Fruit fly (Drosophila melanogaster) whole organism, larva: ENCODE measurements around the gene CG11249.

Experiments
- noc ChIP-seq: fragments of 200-800 bp; sonication (Bioruptor generic); optimal IDR thresholded peaks from 3 replicates; lab custom pipeline; 2019; ENCODE audit warnings: missing biosample characterization, mild to moderate bottlenecking, missing genetic modification characterization, moderate library complexity

CG11249 gene

DNA sequence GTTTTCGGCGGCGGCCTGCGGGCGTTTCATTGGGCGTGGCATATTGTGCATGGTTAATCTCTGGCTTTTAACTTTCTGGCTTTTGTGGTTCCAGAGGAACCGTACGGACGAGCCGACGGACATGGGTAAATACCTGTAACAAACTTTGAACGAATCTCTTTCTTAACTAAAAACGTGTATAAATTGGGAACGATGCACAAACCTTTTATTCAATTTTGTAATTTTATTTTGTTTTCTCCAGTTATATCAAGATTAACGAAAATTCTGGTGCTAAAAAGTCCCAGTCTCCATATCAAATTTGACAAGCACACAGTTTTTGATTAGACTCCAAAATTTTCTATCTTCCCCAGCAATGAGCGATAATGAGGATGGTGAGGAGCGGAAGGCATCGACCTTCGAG is at the start of gene CG11249:
Gene CG11249 (plus strand): TSS at position 301 of the 400 bp plus-strand sequence.
- no peak for TF ChIP-seq noc (tag; lab: Kevin White, UChicago)

DNA sequence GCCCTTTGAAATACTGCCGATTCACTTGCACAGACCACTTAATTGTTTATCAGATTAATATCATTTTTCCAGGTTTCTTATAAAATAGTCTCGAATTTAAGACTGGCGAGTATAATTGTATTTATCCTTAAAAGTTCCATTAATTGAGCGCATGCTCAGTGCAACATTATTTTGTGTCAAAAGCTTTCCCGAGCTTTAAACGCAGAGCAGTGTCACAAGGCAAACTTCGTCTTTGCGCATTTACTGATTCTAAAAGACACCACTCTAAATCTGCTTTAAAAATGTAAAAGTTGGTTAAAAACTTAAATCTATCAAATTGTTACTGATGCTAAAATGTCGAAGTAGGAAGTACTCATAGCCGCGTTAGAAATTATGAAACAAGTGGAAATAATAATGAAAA is 46.4 kb upstream of the CG11249 start, which contains the start of the genes CG7166 and Alg11:
Gene CG7166 (minus strand): TSS at position 101 of the 400 bp plus-strand sequence.
Gene Alg11 (plus strand): TSS at position 260 of the 400 bp plus-strand sequence.
- no peak for TF ChIP-seq noc (tag; lab: Kevin White, UChicago)

DNA sequence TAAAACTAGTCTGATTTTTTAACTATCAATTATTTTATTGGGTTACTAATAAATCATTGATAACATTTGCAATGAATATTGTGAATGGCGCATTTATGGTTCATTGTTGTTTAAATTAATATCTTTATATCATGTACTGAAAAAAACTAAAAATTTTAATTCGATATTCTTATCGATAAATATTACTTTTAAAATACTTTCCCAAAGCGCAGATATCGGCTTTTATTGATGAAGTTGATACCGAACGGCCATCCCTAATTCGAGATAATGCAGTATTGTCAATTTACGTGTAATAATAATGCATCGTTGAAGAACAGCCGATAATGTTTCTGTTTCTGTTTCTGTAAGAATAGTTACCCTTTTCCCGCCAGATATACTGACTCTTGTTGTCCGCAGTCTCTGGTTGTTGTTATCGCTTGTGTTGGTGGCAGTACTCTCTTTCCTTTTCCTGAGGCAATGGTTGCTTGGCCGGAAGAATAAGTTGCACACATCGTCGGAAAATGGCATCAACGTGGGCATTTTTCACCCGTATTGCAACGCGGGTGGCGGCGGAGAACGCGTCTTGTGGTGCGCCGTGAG is 45.8 kb upstream of the CG11249 start:
- TF ChIP-seq noc (tag; lab: Kevin White, UChicago): no peak

DNA sequence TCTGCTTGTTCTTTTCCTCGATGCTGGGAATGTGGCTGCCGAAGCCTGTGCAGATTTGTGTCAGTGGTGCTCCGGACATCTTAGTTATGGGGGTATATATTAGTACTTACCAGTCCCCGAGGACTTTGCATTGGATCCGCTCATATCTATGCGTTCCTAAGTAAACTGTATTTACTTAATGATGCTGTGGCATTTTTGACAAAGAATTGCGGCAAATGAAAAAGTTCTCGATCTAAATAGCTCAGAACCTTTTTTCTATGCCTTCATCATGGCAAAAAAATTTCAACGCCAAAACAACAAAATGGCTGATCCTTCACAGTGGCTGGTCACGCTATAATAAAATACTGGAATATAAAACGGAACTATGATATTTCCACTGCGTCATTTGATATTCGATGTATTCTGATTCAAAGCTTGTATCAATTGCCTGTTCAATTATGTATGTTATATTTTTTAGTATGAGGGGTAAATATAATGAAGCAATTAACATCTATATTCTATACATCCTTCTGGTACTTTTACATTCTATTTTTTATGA is 37.7 kb upstream of the CG11249 start, which contains the start of gene MED1:
Gene MED1 (minus strand): TSS at position 295 of the 538 bp plus-strand sequence.
- no peak for TF ChIP-seq noc (tag; lab: Kevin White, UChicago)

DNA sequence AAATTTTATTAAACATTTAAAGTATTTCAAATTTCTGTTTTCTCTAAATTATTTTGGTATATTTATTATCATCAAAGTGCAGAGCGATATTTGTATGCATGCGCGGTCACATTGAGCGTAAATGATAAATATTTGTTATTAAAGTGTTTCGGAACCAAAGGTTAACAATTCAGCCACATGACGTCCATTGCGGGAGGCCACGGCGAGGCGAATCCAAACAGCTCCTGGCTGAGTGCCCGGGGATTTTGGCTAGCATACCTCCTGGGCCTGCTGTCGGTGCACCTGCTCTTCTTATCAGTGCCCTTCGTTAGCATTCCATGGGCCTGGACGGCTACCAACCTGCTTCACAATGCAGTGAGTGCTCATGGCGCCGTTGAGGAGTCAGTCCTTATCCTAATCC is 36.7 kb upstream of the CG11249 start, which contains the start of gene ORMDL:
Gene ORMDL (plus strand): TSS at position 98 of the 400 bp plus-strand sequence.
- no peak for TF ChIP-seq noc (tag; lab: Kevin White, UChicago)

DNA sequence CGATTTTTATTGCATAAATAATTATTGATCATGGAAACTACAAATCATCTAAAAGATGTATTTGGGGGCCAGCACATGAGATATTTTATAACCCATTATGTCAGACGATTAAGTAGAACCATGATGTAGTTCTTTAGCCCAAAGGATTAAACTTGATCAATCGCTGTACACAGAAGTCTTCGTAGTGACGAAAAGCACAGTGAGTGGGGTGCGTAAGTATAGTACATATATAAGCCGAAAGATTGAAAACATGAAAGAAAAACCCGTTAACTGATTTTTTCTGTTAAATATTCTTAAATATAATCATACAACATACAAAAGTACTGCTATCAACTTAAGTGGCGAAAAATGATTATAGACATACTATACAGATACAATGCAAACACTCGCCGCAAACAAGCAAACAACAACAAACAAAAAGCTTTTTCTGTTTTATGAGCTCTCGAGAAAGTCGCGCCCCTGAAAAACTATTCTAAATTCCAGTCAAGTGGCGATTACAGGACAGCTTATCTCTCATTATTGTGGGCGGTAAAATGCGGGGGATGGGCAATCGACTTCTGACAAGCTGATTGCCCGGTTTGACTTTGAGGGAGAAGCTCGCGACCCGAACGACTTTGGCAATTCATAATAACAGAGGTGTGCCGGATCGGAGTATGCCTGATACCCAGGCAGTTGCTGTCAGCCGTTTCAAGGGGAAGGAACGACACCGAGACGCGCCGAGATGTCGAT is 35.5 kb upstream of the CG11249 start, which contains the start of gene CG32444:
Gene CG32444 (plus strand): TSS at position 683 of the 729 bp plus-strand sequence.
- TF ChIP-seq noc (tag; lab: Kevin White, UChicago): peak; percentile 50

DNA sequence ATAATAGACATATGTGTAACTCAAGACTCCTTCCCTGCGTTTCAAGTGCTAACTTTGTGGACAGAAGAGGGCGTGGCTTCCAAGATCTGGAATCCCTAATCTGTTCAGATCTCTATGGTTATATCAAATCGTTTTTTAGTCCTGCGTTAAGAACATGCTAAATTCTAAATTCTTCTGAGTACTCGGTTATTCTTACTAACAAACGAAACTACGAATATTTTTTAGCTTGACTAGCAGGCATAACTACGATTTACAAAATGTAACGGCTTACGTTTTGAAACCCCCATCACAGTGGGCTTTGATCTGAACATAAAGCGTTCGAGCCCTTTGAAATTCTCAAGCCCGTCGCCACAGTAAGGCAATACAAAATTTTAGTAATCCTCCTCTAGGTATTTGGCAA is 32.9 kb upstream of the CG11249 start, which contains the start of gene CG32445:
Gene CG32445 (plus strand): TSS at position 301 of the 400 bp plus-strand sequence.
- no peak for TF ChIP-seq noc (tag; lab: Kevin White, UChicago)

DNA sequence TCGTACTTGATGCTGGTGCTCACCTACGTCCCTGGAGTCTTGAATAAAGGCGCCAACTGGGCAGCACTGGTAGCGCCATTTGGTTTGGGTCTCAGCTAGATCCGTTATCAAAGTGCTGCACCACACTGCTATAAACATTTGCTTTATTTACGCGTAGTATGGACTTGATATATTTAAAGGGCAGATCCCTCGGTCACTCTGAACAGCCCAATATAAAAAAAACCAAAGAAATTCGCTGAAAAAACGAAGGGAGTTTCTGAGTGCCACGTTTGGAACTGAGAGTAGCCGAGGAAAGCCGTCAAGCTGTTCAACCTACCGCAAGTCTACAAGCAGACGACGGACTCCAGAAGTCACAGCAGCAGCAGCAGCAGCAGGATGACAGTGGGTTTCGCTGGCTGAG is 31.1 kb upstream of the CG11249 start, which contains the start of gene Atox1:
Gene Atox1 (plus strand): TSS at position 181 of the 400 bp plus-strand sequence.
- peak; percentile 16 for TF ChIP-seq noc (tag; lab: Kevin White, UChicago)

DNA sequence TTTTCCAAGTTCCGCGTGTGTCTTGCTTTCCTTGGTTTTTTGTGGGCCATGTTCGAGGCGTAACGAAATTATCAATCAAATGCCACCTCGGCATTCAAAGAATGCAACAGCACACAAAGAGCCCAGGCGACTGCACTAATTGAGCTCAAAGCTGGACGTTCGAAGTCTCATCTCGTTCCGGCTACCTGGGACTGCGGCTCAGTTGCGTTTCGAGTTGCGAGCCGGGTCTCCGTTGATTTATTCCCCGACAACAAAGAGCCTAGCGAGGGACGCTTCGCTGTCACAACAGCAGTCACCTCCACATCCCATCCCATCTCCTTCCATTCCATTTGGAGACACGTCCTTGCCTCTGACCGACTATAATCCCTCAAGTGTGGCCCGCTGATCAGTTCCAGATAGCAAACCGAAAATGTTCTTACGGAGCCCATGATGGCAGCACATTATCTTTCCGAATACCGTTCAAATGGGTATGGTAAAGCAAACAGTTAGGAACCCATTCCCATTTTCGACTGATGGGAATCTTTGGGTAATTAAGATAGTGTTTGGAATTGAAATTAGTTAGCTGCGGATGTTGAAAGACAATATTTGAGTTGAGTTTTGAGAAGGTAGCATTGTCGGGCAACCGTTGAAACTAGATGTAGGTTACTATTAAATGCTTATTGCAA is 28.9 kb upstream of the CG11249 start:
- TF ChIP-seq noc (tag; lab: Kevin White, UChicago): no peak

DNA sequence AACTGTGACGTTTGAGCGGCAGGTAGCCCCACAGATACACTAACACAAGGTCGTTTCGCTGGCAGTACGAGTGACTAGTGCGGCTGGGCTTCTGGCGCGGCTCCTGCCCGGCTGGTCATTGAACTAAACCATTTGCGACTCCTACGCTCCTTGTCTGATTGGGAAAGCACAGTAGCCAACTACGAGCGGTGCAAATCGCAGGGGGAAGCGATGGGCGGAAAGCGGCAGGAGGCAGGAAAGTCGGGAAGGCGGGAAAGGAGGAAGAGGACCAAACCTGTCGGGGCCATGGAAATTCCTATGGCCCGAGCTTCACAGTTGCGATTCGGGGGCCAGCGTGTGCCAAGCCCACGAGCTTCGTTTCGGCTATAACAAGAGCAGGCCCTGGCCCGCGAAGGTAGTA is 27.8 kb upstream of the CG11249 start:
- TF ChIP-seq noc (tag; lab: Kevin White, UChicago): no peak

DNA sequence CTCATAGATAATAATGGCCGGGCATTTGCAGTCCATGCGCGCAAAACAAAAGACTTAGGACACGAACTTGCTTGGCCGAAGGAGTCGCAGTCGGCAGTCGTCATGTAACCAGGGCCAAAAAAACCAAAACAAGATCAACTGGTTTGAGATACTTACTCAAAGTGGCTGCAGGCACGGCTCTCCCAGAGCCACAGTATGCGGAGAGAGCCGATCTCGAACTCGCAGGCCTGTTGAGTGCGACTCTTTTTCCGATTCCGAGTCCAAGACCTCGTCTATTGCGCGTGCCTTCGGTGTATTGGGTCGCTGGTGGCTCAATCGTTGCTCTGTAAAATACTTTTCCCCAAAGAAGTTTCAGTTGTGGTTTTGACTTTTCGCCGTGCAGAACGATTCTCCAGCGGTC is 27.3 kb upstream of the CG11249 start, which contains the start of gene CG43980:
Gene CG43980 (plus strand): TSS at position 352 of the 400 bp plus-strand sequence.
- TF ChIP-seq noc (tag; lab: Kevin White, UChicago): no peak

DNA sequence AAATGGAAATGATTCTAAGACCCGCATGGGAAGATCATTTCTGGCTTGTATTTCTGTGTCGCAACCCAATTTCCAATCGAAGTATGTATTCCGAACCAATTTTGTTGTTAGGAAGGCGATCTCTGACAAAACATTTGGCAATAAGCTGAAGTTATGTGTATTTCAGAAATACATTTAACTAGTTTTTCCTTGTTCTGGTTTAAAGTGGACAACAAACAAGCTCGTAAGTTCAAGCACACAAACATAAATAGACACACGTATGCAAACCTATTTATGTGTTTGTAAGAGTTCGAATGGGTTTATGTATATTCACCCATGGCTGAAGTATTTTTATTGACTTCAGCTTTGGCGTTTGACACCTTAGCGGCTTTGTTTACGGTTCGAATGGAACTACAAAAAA is 26.1 kb upstream of the CG11249 start:
- no peak for TF ChIP-seq noc (tag; lab: Kevin White, UChicago)

DNA sequence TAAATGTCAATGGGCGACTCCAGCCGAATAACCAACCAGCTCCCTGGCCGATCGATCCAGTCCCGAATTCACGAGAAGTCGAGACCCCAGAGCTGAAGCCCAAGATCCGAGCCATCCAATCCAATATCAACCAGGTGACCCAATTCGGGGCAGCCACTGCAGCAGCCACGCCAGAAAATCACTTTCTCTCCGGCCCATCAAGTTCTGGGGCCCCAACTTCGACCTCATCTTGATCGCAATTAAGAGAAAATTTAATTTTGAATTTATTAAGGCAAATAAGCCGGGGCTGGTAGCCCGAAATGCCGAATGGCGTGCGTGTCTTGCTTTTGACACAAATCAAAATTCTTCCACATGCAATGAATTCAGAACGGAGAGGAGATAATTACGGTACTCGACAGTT is 24.1 kb upstream of the CG11249 start:
- TF ChIP-seq noc (tag; lab: Kevin White, UChicago): no peak

DNA sequence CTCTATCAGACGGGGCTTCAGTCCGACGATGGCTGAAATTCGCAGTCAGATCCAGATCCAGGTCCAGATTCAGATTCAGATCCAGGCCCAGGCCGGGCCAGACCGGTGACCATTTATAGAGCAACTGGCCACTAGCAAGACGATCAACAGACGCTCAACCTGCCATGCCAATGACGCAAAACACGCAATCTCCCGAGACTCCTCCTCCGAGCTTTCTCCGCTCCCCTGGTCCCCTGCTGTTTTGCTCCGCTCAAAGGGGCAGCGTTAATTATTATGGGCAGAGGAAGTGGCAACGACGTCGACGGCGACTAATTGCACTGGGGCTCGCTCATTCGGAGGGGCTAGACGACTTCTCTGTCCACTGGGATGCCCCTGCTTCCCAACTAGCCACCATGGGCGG is 20.5 kb upstream of the CG11249 start:
- TF ChIP-seq noc (tag; lab: Kevin White, UChicago): no peak

DNA sequence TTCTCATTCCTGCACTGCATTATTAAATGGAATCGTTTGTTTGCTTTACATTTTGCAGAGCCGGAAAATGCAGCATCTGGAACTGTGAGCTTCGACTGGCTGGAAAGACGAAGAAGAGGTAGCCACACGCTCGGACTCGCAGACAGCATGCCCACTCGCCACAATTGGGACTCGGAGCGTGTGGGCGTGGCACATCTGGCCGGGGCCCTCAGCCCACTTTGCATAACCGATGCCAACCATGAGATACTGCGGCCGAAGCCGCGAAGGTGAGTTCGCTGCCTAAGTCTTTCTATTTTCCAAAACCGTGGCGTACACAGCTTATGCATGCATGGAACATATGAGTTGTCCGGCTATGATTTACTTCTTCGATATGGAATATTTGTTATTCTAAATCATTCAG is 19.8 kb upstream of the CG11249 start:
- no peak for TF ChIP-seq noc (tag; lab: Kevin White, UChicago)
